Fruit fly (Drosophila melanogaster) whole organism, embryonic: ENCODE results near the gene Cat.

Experiments used
- Atf3 ChIP-seq: fragments of 200-800 bp; sonication (Bioruptor generic); optimal IDR thresholded peaks from 3 replicates; lab custom pipeline; 2016; ENCODE audit warnings: missing biosample characterization, missing genetic modification characterization
- Atf6 ChIP-seq: fragments of 200-800 bp; sonication (Bioruptor generic); IDR thresholded peaks from 2 replicates; pipeline ENCODE4 v1.3.6; 2022; ENCODE audit warnings: missing biosample characterization, missing genetic modification characterization
- Bteb2 ChIP-seq: fragments of 200-800 bp; sonication (Bioruptor generic); optimal IDR thresholded peaks from 2 replicates; lab custom pipeline; 2016; ENCODE audit warnings: missing biosample characterization, missing genetic modification characterization
- CG12071 ChIP-seq: fragments of 200-800 bp; sonication (Bioruptor generic); optimal IDR thresholded peaks from 3 replicates; lab custom pipeline; 2018; ENCODE audit warnings: missing biosample characterization, mild to moderate bottlenecking, missing genetic modification characterization
- CG12236 ChIP-seq: fragments of 200-800 bp; sonication (Bioruptor generic); optimal IDR thresholded peaks from 2 replicates; lab custom pipeline; 2016; ENCODE audit warnings: missing biosample characterization, missing genetic modification characterization
- CG1529 ChIP-seq: fragments of 200-800 bp; sonication (Bioruptor generic); optimal IDR thresholded peaks from 3 replicates; lab custom pipeline; 2018; ENCODE audit warnings: missing biosample characterization, missing genetic modification characterization
- CG15696 ChIP-seq: fragments of 200-800 bp; sonication (Bioruptor generic); optimal IDR thresholded peaks from 2 replicates; lab custom pipeline; 2019; ENCODE audit warnings: missing biosample characterization, mild to moderate bottlenecking, missing genetic modification characterization, moderate library complexity
- CG2129 ChIP-seq: fragments of 200-800 bp; sonication (Bioruptor generic); IDR thresholded peaks from 2 replicates; pipeline ENCODE4 v1.3.6; 2022; ENCODE audit warnings: missing biosample characterization, missing genetic modification characterization; ENCODE audit not compliant: partially characterized antibody
- CG2875 ChIP-seq: fragments of 200-800 bp; sonication (Bioruptor generic); optimal IDR thresholded peaks from 2 replicates; lab custom pipeline; 2017; ENCODE audit warnings: missing biosample characterization, mild to moderate bottlenecking, missing genetic modification characterization, missing genetic modification reagents
- CG2889 ChIP-seq: fragments of 200-800 bp; sonication (Bioruptor generic); IDR thresholded peaks from 3 replicates; pipeline ENCODE4 v1.3.6; 2022; ENCODE audit warnings: missing biosample characterization, missing genetic modification characterization
- CG33557 ChIP-seq: fragments of 200-800 bp; sonication (Bioruptor generic); optimal IDR thresholded peaks from 2 replicates; lab custom pipeline; 2019; ENCODE audit warnings: missing biosample characterization, mild to moderate bottlenecking, missing genetic modification characterization, moderate library complexity
- CG34376 ChIP-seq: fragments of 200-800 bp; sonication (Bioruptor generic); optimal IDR thresholded peaks from 2 replicates; lab custom pipeline; 2018; ENCODE audit warnings: missing biosample characterization, mild to moderate bottlenecking, missing genetic modification characterization
- CG4424 ChIP-seq: fragments of 200-800 bp; sonication (Bioruptor generic); optimal IDR thresholded peaks from 3 replicates; lab custom pipeline; 2016; ENCODE audit warnings: missing biosample characterization, missing genetic modification characterization
- CG4854 ChIP-seq: fragments of 200-800 bp; sonication (Bioruptor generic); optimal IDR thresholded peaks from 2 replicates; lab custom pipeline; 2016; ENCODE audit warnings: missing biosample characterization, missing genetic modification characterization, inconsistent platforms
- CG5953 ChIP-seq: fragments of 200-800 bp; sonication (Bioruptor generic); IDR thresholded peaks from 2 replicates; pipeline ENCODE4 v1.3.6; 2022; ENCODE audit warnings: missing biosample characterization, missing genetic modification characterization
- CG7745 ChIP-seq: fragments of 200-800 bp; sonication (Bioruptor generic); optimal IDR thresholded peaks from 2 replicates; lab custom pipeline; 2018; ENCODE audit warnings: missing biosample characterization, mild to moderate bottlenecking, missing genetic modification characterization, moderate library complexity
- CG7987 ChIP-seq: fragments of 200-800 bp; sonication (Bioruptor generic); optimal IDR thresholded peaks from 2 replicates; lab custom pipeline; 2018; ENCODE audit warnings: missing biosample characterization, mild to moderate bottlenecking, missing genetic modification characterization, moderate library complexity
- CG9817 ChIP-seq: fragments of 200-800 bp; sonication (Bioruptor generic); optimal IDR thresholded peaks from 2 replicates; lab custom pipeline; 2018; ENCODE audit warnings: missing biosample characterization, mild to moderate bottlenecking, missing genetic modification characterization, moderate library complexity
- CG9876 ChIP-seq: fragments of 200-800 bp; sonication (Bioruptor generic); optimal IDR thresholded peaks from 2 replicates; lab custom pipeline; 2016; ENCODE audit warnings: missing biosample characterization, missing genetic modification characterization
- Fer2 ChIP-seq: fragments of 200-800 bp; sonication (Bioruptor generic); optimal IDR thresholded peaks from 2 replicates; lab custom pipeline; 2018; ENCODE audit warnings: missing biosample characterization, mild to moderate bottlenecking, missing genetic modification characterization, moderate library complexity
- HLH54F ChIP-seq: fragments of 200-800 bp; sonication (Bioruptor generic); optimal IDR thresholded peaks from 3 replicates; lab custom pipeline; 2016; ENCODE audit warnings: missing biosample characterization, missing genetic modification characterization
- HmgD ChIP-seq: fragments of 200-800 bp; sonication (Bioruptor generic); optimal IDR thresholded peaks from 3 replicates; lab custom pipeline; 2016; ENCODE audit warnings: missing biosample characterization, missing genetic modification characterization
- Hr51 ChIP-seq, 2 experiments: fragments of 200-800 bp; sonication (Bioruptor generic); optimal IDR thresholded peaks; 2 replicates in 1 of 2; 3 replicates in 1 of 2; lab custom pipeline; 2016 to 2018; ENCODE audit warnings: missing biosample characterization in 2 of 2, missing genetic modification characterization in 2 of 2, mild to moderate bottlenecking in 1 of 2, moderate library complexity in 1 of 2
- Lim3 ChIP-seq: fragments of 200-800 bp; sonication (Bioruptor generic); IDR thresholded peaks from 2 replicates; pipeline ENCODE4 v1.3.6; 2022; ENCODE audit warnings: missing biosample characterization, missing genetic modification characterization
- Myb ChIP-seq: fragments of 200-800 bp; sonication (Bioruptor generic); optimal IDR thresholded peaks from 2 replicates; lab custom pipeline; 2016; ENCODE audit warnings: missing biosample characterization, missing genetic modification characterization
- Opbp ChIP-seq: fragments of 200-800 bp; sonication (Bioruptor generic); IDR thresholded peaks from 3 replicates; pipeline ENCODE4 v1.3.6; 2022; ENCODE audit warnings: missing biosample characterization, missing genetic modification characterization; ENCODE audit not compliant: partially characterized antibody
- Pdp1 ChIP-seq, 2 experiments: fragments of 200-800 bp; sonication (Bioruptor generic); optimal IDR thresholded peaks; 3 replicates each; lab custom pipeline; 2016; ENCODE audit warnings: missing biosample characterization in 2 of 2, missing genetic modification characterization in 2 of 2, mild to moderate bottlenecking in 1 of 2, moderate library complexity in 1 of 2
- Sry-δ ChIP-seq: fragments of 200-800 bp; sonication (Bioruptor generic); optimal IDR thresholded peaks from 2 replicates; lab custom pipeline; 2016; ENCODE audit warnings: missing biosample characterization, missing genetic modification characterization
- TFAM ChIP-seq: fragments of 200-800 bp; sonication (Bioruptor generic); optimal IDR thresholded peaks from 2 replicates; lab custom pipeline; 2017; ENCODE audit warnings: missing biosample characterization, missing genetic modification characterization, inconsistent platforms
- Vsx1 ChIP-seq: fragments of 200-800 bp; sonication (Bioruptor generic); optimal IDR thresholded peaks from 2 replicates; lab custom pipeline; 2017; ENCODE audit warnings: missing biosample characterization, mild to moderate bottlenecking, missing genetic modification characterization, missing genetic modification reagents
- ash1 ChIP-seq: fragments of 200-800 bp; sonication (Bioruptor generic); optimal IDR thresholded peaks from 2 replicates; lab custom pipeline; 2018; ENCODE audit warnings: missing biosample characterization, mild to moderate bottlenecking, missing genetic modification characterization
- bigmax ChIP-seq: fragments of 200-800 bp; sonication (Bioruptor generic); optimal IDR thresholded peaks from 2 replicates; lab custom pipeline; 2018; ENCODE audit warnings: missing biosample characterization, mild to moderate bottlenecking, missing genetic modification characterization
- cato ChIP-seq: fragments of 200-800 bp; sonication (Bioruptor generic); optimal IDR thresholded peaks from 2 replicates; lab custom pipeline; 2016; ENCODE audit warnings: missing biosample characterization, missing genetic modification characterization, borderline replicate concordance
- ewg ChIP-seq: fragments of 200-800 bp; sonication (Bioruptor generic); optimal IDR thresholded peaks from 3 replicates; lab custom pipeline; 2017; ENCODE audit warnings: mild to moderate bottlenecking, missing biosample characterization, missing genetic modification reagents, missing genetic modification characterization
- fd64A ChIP-seq: fragments of 200-800 bp; sonication (Bioruptor generic); optimal IDR thresholded peaks from 3 replicates; lab custom pipeline; 2018; ENCODE audit warnings: missing biosample characterization, mild to moderate bottlenecking, missing genetic modification characterization
- h ChIP-seq: fragments of >200 bp; optimal IDR thresholded peaks from 2 replicates; lab custom pipeline; 2017
- insv ChIP-seq, 2 experiments: fragments of 200-800 bp; sonication (Bioruptor generic); optimal IDR thresholded peaks; 3 replicates each; lab custom pipeline; 2016 to 2018; ENCODE audit warnings: missing biosample characterization in 2 of 2, missing genetic modification characterization in 2 of 2
- jing ChIP-seq: fragments of 200-800 bp; sonication (Bioruptor generic); optimal IDR thresholded peaks from 2 replicates; lab custom pipeline; 2018; ENCODE audit warnings: missing biosample characterization, mild to moderate bottlenecking, missing genetic modification characterization
- klu ChIP-seq: fragments of 200-800 bp; sonication (Bioruptor generic); IDR thresholded peaks from 2 replicates; pipeline ENCODE4 v1.3.6; 2022; ENCODE audit warnings: missing biosample characterization, missing genetic modification characterization
- kni ChIP-seq: fragments of 200-800 bp; sonication (Bioruptor generic); optimal IDR thresholded peaks from 3 replicates; lab custom pipeline; 2017; ENCODE audit warnings: mild to moderate bottlenecking, missing biosample characterization, missing genetic modification reagents, missing genetic modification characterization
- lola ChIP-seq, 3 experiments: fragments of >200 bp in 2 of 3; fragments of 200-800 bp in 1 of 3; sonication (Bioruptor generic) in 1 of 3; optimal IDR thresholded peaks; 2 replicates each; lab custom pipeline; 2017 to 2019; ENCODE audit warnings: missing biosample characterization in 3 of 3, missing genetic modification characterization in 3 of 3, mild to moderate bottlenecking in 1 of 3, moderate library complexity in 1 of 3
- odd ChIP-seq: fragments of 200-800 bp; sonication (Bioruptor generic); optimal IDR thresholded peaks from 2 replicates; lab custom pipeline; 2017; ENCODE audit warnings: missing biosample characterization, mild to moderate bottlenecking, missing genetic modification characterization
- otp ChIP-seq: fragments of 200-800 bp; sonication (Bioruptor generic); IDR thresholded peaks from 3 replicates; pipeline ENCODE4, ENCODE4 v1.3.6; 2022; ENCODE audit warnings: missing biosample characterization, missing genetic modification characterization
- pfk ChIP-seq: fragments of 200-800 bp; sonication (Bioruptor generic); optimal IDR thresholded peaks from 2 replicates; lab custom pipeline; 2018; ENCODE audit warnings: missing biosample characterization, mild to moderate bottlenecking, missing genetic modification characterization, moderate library complexity
- repo ChIP-seq: fragments of 200-800 bp; sonication (Bioruptor generic); optimal IDR thresholded peaks from 2 replicates; lab custom pipeline; 2016; ENCODE audit warnings: missing biosample characterization, missing genetic modification characterization
- sna ChIP-seq: fragments of 200-800 bp; sonication (Bioruptor generic); IDR thresholded peaks from 2 replicates; pipeline ENCODE4 v1.3.6; 2022; ENCODE audit warnings: missing biosample characterization, missing genetic modification characterization; ENCODE audit not compliant: partially characterized antibody
- stwl ChIP-seq: fragments of 200-800 bp; sonication (Bioruptor generic); optimal IDR thresholded peaks from 3 replicates; lab custom pipeline; 2018; ENCODE audit warnings: missing biosample characterization, mild to moderate bottlenecking, missing genetic modification characterization, moderate library complexity
- toy ChIP-seq: fragments of 200-800 bp; sonication (Bioruptor generic); IDR thresholded peaks from 2 replicates; pipeline ENCODE4 v1.3.6; 2022; ENCODE audit warnings: missing biosample characterization, missing genetic modification characterization
- z ChIP-seq: fragments of 200-800 bp; sonication (Bioruptor generic); IDR thresholded peaks from 3 replicates; pipeline ENCODE4 v1.3.6; 2022; ENCODE audit warnings: missing biosample characterization, missing genetic modification characterization
- zf30C ChIP-seq: fragments of 200-800 bp; sonication (Bioruptor generic); optimal IDR thresholded peaks from 3 replicates; lab custom pipeline; 2018; ENCODE audit warnings: missing biosample characterization, mild to moderate bottlenecking, missing genetic modification characterization

Cat gene

DNA sequence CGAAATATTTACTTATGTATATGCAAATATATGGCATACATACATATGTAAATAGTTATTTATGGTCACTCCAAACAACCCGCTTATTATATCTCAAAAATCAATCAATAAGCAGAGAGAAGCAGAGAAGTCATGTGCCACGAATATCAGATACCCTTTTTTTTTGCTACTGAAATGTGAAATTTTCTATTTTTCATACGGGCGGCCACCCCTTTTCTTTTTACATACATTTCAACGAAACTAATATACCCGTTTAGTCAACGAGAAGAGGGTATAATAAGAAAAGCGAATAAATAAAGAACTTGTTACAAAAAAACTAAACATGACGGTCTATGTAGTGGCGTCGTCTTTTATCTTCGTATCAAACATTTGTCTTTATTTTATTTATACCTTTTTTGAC is 37.8 kb upstream of the Cat start (continued):
- TF ChIP-seq Opbp (no peak), CG12071 (GFP tag; lab: Kevin White, UChicago) (peak; percentile 35), fd64A (GFP tag; lab: Kevin White, UChicago) (no peak), odd (GFP tag; lab: Kevin White, UChicago) (no peak), insv (GFP tag; optimal IDR thresholded peaks at IDR 0.05; lab: Kevin White, UChicago) (no peak), CG7987 (GFP tag; lab: Kevin White, UChicago) (no peak), Lim3 (GFP tag; lab: Robert Waterston, UW) (no peak), jing (GFP tag; lab: Kevin White, UChicago) (peak; percentile 55), h (lab: Kevin White, UChicago) (no peak), Atf3 (peak; percentile 39), Vsx1 (GFP tag; lab: Kevin White, UChicago) (no peak), CG34376 (no peak), klu (GFP tag; lab: Robert Waterston, UW) (no peak), bigmax (GFP tag; lab: Kevin White, UChicago) (no peak), toy (GFP tag; lab: Robert Waterston, UW) (0 out of 2 replicates have a peak, but pooled peaks have one; percentile 35), cato (GFP tag; lab: Kevin White, UChicago) (peak; percentile 16), CG2129 (GFP tag; lab: Robert Waterston, UW) (no peak), z (GFP tag; lab: Robert Waterston, UW) (no peak), CG15696 (tag; lab: Kevin White, UChicago) (no peak), Pdp1 (GFP tag; optimal IDR thresholded peaks at IDR 0.05; lab: Kevin White, UChicago) (peak; percentile 37 to 53), otp (GFP tag; lab: Robert Waterston, UW) (peak; percentile 80), CG2889 (peak; percentile 61; the same call in 2 of the 3 replicates), Fer2 (tag; lab: Kevin White, UChicago) (no peak), zf30C (no peak), repo (GFP tag; lab: Kevin White, UChicago) (no peak), sna (GFP tag; lab: Robert Waterston, UW) (no peak), HmgD (GFP tag; lab: Kevin White, UChicago) (no peak), stwl (tag; lab: Kevin White, UChicago) (no peak), Bteb2 (GFP tag; lab: Kevin White, UChicago) (no peak), pfk (GFP tag; lab: Kevin White, UChicago) (no peak), lola (GFP tag; optimal IDR thresholded peaks at IDR 0.05; lab: Kevin White, UChicago) (no peak), ewg (GFP tag; lab: Kevin White, UChicago) (no peak), kni (GFP tag; lab: Kevin White, UChicago) (no peak), CG2875 (GFP tag; lab: Kevin White, UChicago) (no peak), CG9817 (tag; lab: Kevin White, UChicago) (peak; percentile 28), CG5953 (GFP tag; lab: Robert Waterston, UW) (peak; percentile 70), Myb (peak; percentile 6), ash1 (GFP tag; lab: Kevin White, UChicago) (no peak), Sry-δ (GFP tag; lab: Kevin White, UChicago) (peak; percentile 6), CG1529 (GFP tag; lab: Kevin White, UChicago) (no peak), CG12236 (no peak), TFAM (GFP tag; lab: Kevin White, UChicago) (no peak), CG7745 (no peak), CG33557 (GFP tag; lab: Kevin White, UChicago) (no peak), CG4424 (peak; percentile 32), CG4854 (GFP tag; lab: Kevin White, UChicago) (no peak), HLH54F (peak; percentile 48), Atf6 (GFP tag; lab: Robert Waterston, UW) (peak; percentile 67; the same call in 1 of the 2 replicates), Hr51 (GFP tag; optimal IDR thresholded peaks at IDR 0.05; lab: Kevin White, UChicago) (peak in 1 of 2 experiments; percentile 85), CG9876 (peak; percentile 18)
